Fruit fly (Drosophila melanogaster): ENCODE results near the gene CG18787.
A peak's percentile ranks its signal among the peaks of the same experiment; 100 is the strongest.

The CG18787 gene

dm6 chr2L:12045941-12046855, 47.1 kb upstream of the CG18787 start, which contains the start of gene CG6770 (continued):
- no peak for TF ChIP-seq aop (GFP tag; IDR thresholded peaks at IDR 0.05)
- no peak for TF ChIP-seq CG17912 (GFP tag; optimal IDR thresholded peaks at IDR 0.05)
- TF ChIP-seq Eip74EF (GFP tag; optimal IDR thresholded peaks at IDR 0.05), result peak in 1 of 2 experiments; percentile 74
- TF ChIP-seq CG3838 (GFP tag; optimal IDR thresholded peaks at IDR 0.05), result peak; percentile 56
- no peak for TF ChIP-seq Elba2 (GFP tag; optimal IDR thresholded peaks at IDR 0.05)
- TF ChIP-seq gsb (GFP tag; IDR thresholded peaks at IDR 0.05), result peak; percentile 79
- TF ChIP-seq CG12744 (GFP tag; optimal IDR thresholded peaks at IDR 0.05), result peak; percentile 43
- no peak for TF ChIP-seq vnd (GFP tag; IDR thresholded peaks at IDR 0.05; ENCODE audit: partially characterized antibody)
- TF ChIP-seq kay (GFP tag; optimal IDR thresholded peaks at IDR 0.05), result peak; percentile 8
- peak; percentile 14 for TF ChIP-seq CG31388 (GFP tag; optimal IDR thresholded peaks at IDR 0.05)
- peak; percentile 42 for TF ChIP-seq CG7987 (GFP tag; optimal IDR thresholded peaks at IDR 0.05)
- peak; percentile 79 for TF ChIP-seq Mrtf (GFP tag; IDR thresholded peaks at IDR 0.05)
- TF ChIP-seq dmrt99B (tag; optimal IDR thresholded peaks at IDR 0.05), result peak; percentile 83
- peak; percentile 55 for TF ChIP-seq CG3407 (GFP tag; optimal IDR thresholded peaks at IDR 0.05)
- TF ChIP-seq CG16779 (GFP tag; IDR thresholded peaks at IDR 0.05), result peak; percentile 59
- peak; percentile 43 for TF ChIP-seq Chrac-16 (GFP tag; optimal IDR thresholded peaks at IDR 0.05)
- peak; percentile 20 for TF ChIP-seq CG30020 (tag; optimal IDR thresholded peaks at IDR 0.05)
- peak; percentile 81 for TF ChIP-seq sens (GFP tag)
- no peak for TF ChIP-seq HLHmδ (GFP tag; optimal IDR thresholded peaks at IDR 0.05)
- TF ChIP-seq crc (GFP tag; optimal IDR thresholded peaks at IDR 0.05), result peak; percentile 8
- no peak for TF ChIP-seq CG9797 (GFP tag; optimal IDR thresholded peaks at IDR 0.05)
- TF ChIP-seq CG10543 (GFP tag; optimal IDR thresholded peaks at IDR 0.05), result peak; percentile 93
- TF ChIP-seq E2f2 (GFP tag; IDR thresholded peaks at IDR 0.05), result peak; percentile 74; the same call in 1 of the 2 replicates
- peak; percentile 90 for TF ChIP-seq HmgZ (tag; optimal IDR thresholded peaks at IDR 0.05)
- TF ChIP-seq gcm (GFP tag; optimal IDR thresholded peaks at IDR 0.05), result peak; percentile 63
- TF ChIP-seq CkIIα-i1 (GFP tag; IDR thresholded peaks at IDR 0.05), result no peak
- TF ChIP-seq dm (GFP tag; optimal IDR thresholded peaks at IDR 0.05), result no peak
- no peak; the same call in 3 of the 4 replicates for TF ChIP-seq Gug (GFP tag; IDR thresholded peaks at IDR 0.05)
- TF ChIP-seq CG34376 (GFP tag; optimal IDR thresholded peaks at IDR 0.05), result peak; percentile 84
- TF ChIP-seq danr (GFP tag; IDR thresholded peaks at IDR 0.05), result peak; percentile 69; the same call in 1 of the 2 replicates
- TF ChIP-seq Hr3 (GFP tag; optimal IDR thresholded peaks at IDR 0.05), result peak; percentile 39
- TF ChIP-seq z (GFP tag; IDR thresholded peaks at IDR 0.05), result no peak
- TF ChIP-seq grn (GFP tag; optimal IDR thresholded peaks at IDR 0.05), result no peak
- peak; percentile 67 for TF ChIP-seq exex (tag; optimal IDR thresholded peaks at IDR 0.05)
- TF ChIP-seq org-1 (GFP tag; optimal IDR thresholded peaks at IDR 0.05), result peak; percentile 49
- peak; percentile 87 for TF ChIP-seq CG6689 (GFP tag; IDR thresholded peaks at IDR 0.05)
- TF ChIP-seq CG10462 (GFP tag; optimal IDR thresholded peaks at IDR 0.05), result peak; percentile 14
- peak; percentile 78 for TF ChIP-seq ap (GFP tag; IDR thresholded peaks at IDR 0.05)
- TF ChIP-seq so (GFP tag; IDR thresholded peaks at IDR 0.05), result peak; percentile 83; the same call in 2 of the 3 replicates
- no peak for TF ChIP-seq CG7745 (tag; optimal IDR thresholded peaks at IDR 0.05)
- TF ChIP-seq Taf1 (GFP tag; IDR thresholded peaks at IDR 0.05), result peak; percentile 70
- TF ChIP-seq crp (GFP tag; optimal IDR thresholded peaks at IDR 0.05), result no peak
- peak; percentile 55 for TF ChIP-seq Nf-YA (GFP tag; IDR thresholded peaks at IDR 0.05)
- peak; percentile 94 for TF ChIP-seq sqz (GFP tag; optimal IDR thresholded peaks at IDR 0.05)
- no peak for TF ChIP-seq btn (GFP tag; optimal IDR thresholded peaks at IDR 0.05)
- TF ChIP-seq CG4707 (GFP tag; optimal IDR thresholded peaks at IDR 0.05), result peak; percentile 29
- peak; percentile 14 for TF ChIP-seq CG8281 (tag; optimal IDR thresholded peaks at IDR 0.05)
- peak; percentile 62; the same call in 2 of the 3 replicates for TF ChIP-seq Optix (GFP tag; IDR thresholded peaks at IDR 0.05)
- peak; percentile 92 for TF ChIP-seq CG11695 (GFP tag; IDR thresholded peaks at IDR 0.05)

All from whole organism, embryonic.